Worm (Caenorhabditis elegans) whole organism, L4 larva: Measurements from ENCODE around the gene F49C12.12.
"Not testable (repeated sequence)": the region's sequence is repeated elsewhere in the genome, so short reads cannot be mapped to it uniquely, and the experiment has no call there.

Experiments used
- F37D6.2 ChIP-seq: sonication (generic microtip); optimal IDR thresholded peaks from 2 replicates; lab custom pipeline; 2016; ENCODE audit warnings: mild to moderate bottlenecking, missing genetic modification characterization, missing compliant biosample characterization
- Y105C5A.15 ChIP-seq: fragments of 200-800 bp; sonication (Bioruptor generic); IDR thresholded peaks from 2 replicates; pipeline ENCODE4 v1.3.6; 2022; ENCODE audit warnings: missing genetic modification characterization, missing compliant biosample characterization
- ama-1 ChIP-seq: fragments of 150-350 bp; optimal IDR thresholded peaks from 2 replicates; lab custom pipeline; 2014; ENCODE audit warnings: inconsistent platforms, mixed read lengths
- daf-16 ChIP-seq, 3 experiments: sonication (generic microtip); optimal IDR thresholded peaks; 2 replicates each; lab custom pipeline; 2016 to 2017; ENCODE audit warnings: missing genetic modification characterization in 3 of 3, missing genetic modification reagents in 3 of 3, mild to moderate bottlenecking in 2 of 3, missing compliant biosample characterization in 2 of 3, missing biosample characterization in 1 of 3, moderate library complexity in 1 of 3
- lsy-2 ChIP-seq, 2 experiments: fragments of 150-350 bp in 1 of 2; sonication (generic microtip) in 1 of 2; optimal IDR thresholded peaks; 2 replicates each; lab custom pipeline; 2014 to 2017; ENCODE audit warnings: missing biosample characterization in 2 of 2, missing genetic modification characterization in 2 of 2
- mdl-1 ChIP-seq, 2 experiments: fragments of 150-350 bp in 1 of 2; sonication (generic microtip) in 1 of 2; optimal IDR thresholded peaks; 2 replicates each; lab custom pipeline; 2014 to 2017; ENCODE audit warnings: missing biosample characterization in 2 of 2, missing genetic modification characterization in 2 of 2
- mdt-29 ChIP-seq: fragments of 200-800 bp; sonication (Bioruptor generic); IDR thresholded peaks from 2 replicates; pipeline ENCODE4 v1.3.6; 2022; ENCODE audit warnings: missing genetic modification reagents, missing genetic modification characterization, missing compliant biosample characterization
- nhr-77 ChIP-seq: fragments of 150-350 bp; optimal IDR thresholded peaks from 2 replicates; lab custom pipeline; 2014; ENCODE audit warnings: missing biosample characterization, missing genetic modification characterization
- unc-62 ChIP-seq, 3 experiments: fragments of 150-350 bp in 1 of 3; sonication (generic microtip); optimal IDR thresholded peaks in 2 of 3; peaks in 1 of 3; 1 replicate in 1 of 3; 2 replicates in 2 of 3; lab custom pipeline; 2014 to 2017; ENCODE audit warnings: missing biosample characterization in 3 of 3, missing genetic modification characterization in 3 of 3, missing genetic modification reagents in 3 of 3, missing genotype in 1 of 3
- zip-2 ChIP-seq: fragments of 150-350 bp; optimal IDR thresholded peaks from 2 replicates; lab custom pipeline; 2014; ENCODE audit warnings: missing biosample characterization, missing genetic modification characterization
- ztf-7 ChIP-seq: fragments of 150-350 bp; optimal IDR thresholded peaks from 2 replicates; lab custom pipeline; 2014; ENCODE audit warnings: missing biosample characterization, missing genetic modification characterization

ce11 chrIV:9312827-9313226 is 8.1 kb downstream of the F49C12.12 start, which contains the start of gene F49C12.7:
- not testable (repeated sequence) for TF ChIP-seq daf-16 (GFP tag; optimal IDR thresholded peaks at IDR 0.05; lab: Kevin White, UChicago); daf-16 (tag; optimal IDR thresholded peaks at IDR 0.05; lab: Kevin White, UChicago); unc-62 (GFP tag; optimal IDR thresholded peaks at IDR 0.05 in 1 of 2; lab: Kevin White, UChicago); unc-62 (tag; optimal IDR thresholded peaks at IDR 0.05; lab: Kevin White, UChicago); mdt-29 (GFP tag; lab: Robert Waterston, UW); F37D6.2 (tag; lab: Kevin White, UChicago); lsy-2 (tag; optimal IDR thresholded peaks at IDR 0.05; lab: Kevin White, UChicago); zip-2 (tag; lab: Kevin White, UChicago); Y105C5A.15 (GFP tag; lab: Robert Waterston, UW); ama-1 (lab: Kevin White, UChicago); ztf-7 (tag; lab: Kevin White, UChicago); mdl-1 (tag; optimal IDR thresholded peaks at IDR 0.05; lab: Kevin White, UChicago); nhr-77 (tag; lab: Kevin White, UChicago)
